Fruit fly (Drosophila melanogaster) whole organism, wandering third instar larva: Measurements from ENCODE around the gene CG32536.

ENCODE experiments used
- Abd-B ChIP-seq: fragments of >200 bp; optimal IDR thresholded peaks from 2 replicates; lab custom pipeline; 2017; ENCODE audit warnings: missing biosample characterization, missing genetic modification characterization
- CG32264 ChIP-seq: fragments of 200-800 bp; sonication (Bioruptor generic); optimal IDR thresholded peaks from 2 replicates; lab custom pipeline; 2016; ENCODE audit warnings: missing biosample characterization, missing genetic modification characterization
- CG9705 ChIP-seq: fragments of 200-800 bp; sonication (Bioruptor generic); optimal IDR thresholded peaks from 2 replicates; lab custom pipeline; 2018; ENCODE audit warnings: missing biosample characterization, mild to moderate bottlenecking, missing genetic modification characterization
- CrebA ChIP-seq: fragments of 200-800 bp; sonication (Bioruptor generic); optimal IDR thresholded peaks from 2 replicates; lab custom pipeline; 2016; ENCODE audit warnings: missing biosample characterization, mild to moderate bottlenecking, missing genetic modification characterization, borderline replicate concordance
- Dfd ChIP-seq: fragments of >200 bp; optimal IDR thresholded peaks from 2 replicates; lab custom pipeline; 2017; ENCODE audit warnings: missing biosample characterization, missing genetic modification characterization
- Dif ChIP-seq: fragments of 200-275, 200-300 bp; sonication (Bioruptor generic); optimal IDR thresholded peaks from 2 replicates; lab custom pipeline; 2018; ENCODE audit warnings: missing biosample characterization, missing genetic modification characterization; ENCODE audit not compliant: partially characterized antibody
- GATAd ChIP-seq: sonication (Bioruptor generic); optimal IDR thresholded peaks from 2 replicates; lab custom pipeline; 2016; ENCODE audit warnings: missing biosample characterization, missing genetic modification characterization
- HLH106 ChIP-seq: fragments of 200-800 bp; optimal IDR thresholded peaks from 3 replicates; lab custom pipeline; 2019; ENCODE audit warnings: missing biosample characterization, mild to moderate bottlenecking, missing genetic modification characterization, moderate library complexity
- Hnf4 ChIP-seq: fragments of 200-800 bp; sonication (Bioruptor generic); optimal IDR thresholded peaks from 2 replicates; lab custom pipeline; 2016; ENCODE audit warnings: missing biosample characterization, mild to moderate bottlenecking, missing genetic modification characterization
- Hr78 ChIP-seq: fragments of >200 bp; optimal IDR thresholded peaks from 2 replicates; lab custom pipeline; 2017; ENCODE audit warnings: missing biosample characterization, missing genetic modification characterization
- Jra ChIP-seq: sonication (Bioruptor generic); optimal IDR thresholded peaks from 2 replicates; lab custom pipeline; 2016; ENCODE audit warnings: missing biosample characterization, missing genetic modification characterization
- Mio ChIP-seq: sonication (Bioruptor generic); optimal IDR thresholded peaks from 2 replicates; lab custom pipeline; 2016; ENCODE audit warnings: missing biosample characterization, missing genetic modification characterization
- Myc ChIP-seq: fragments of >200 bp; optimal IDR thresholded peaks from 2 replicates; lab custom pipeline; 2017
- N ChIP-seq: fragments of >200 bp; optimal IDR thresholded peaks from 2 replicates; lab custom pipeline; 2018; ENCODE audit warnings: missing biosample characterization, missing external identifiers, missing genetic modification characterization
- OdsH ChIP-seq: fragments of 200-800 bp; sonication (Bioruptor generic); optimal IDR thresholded peaks from 2 replicates; lab custom pipeline; 2016; ENCODE audit warnings: missing biosample characterization, mild to moderate bottlenecking, missing genetic modification characterization
- Rel ChIP-seq, 2 experiments: fragments of 200-800 bp; sonication (Bioruptor generic) in 1 of 2; optimal IDR thresholded peaks; 2 replicates in 1 of 2; 3 replicates in 1 of 2; lab custom pipeline; 2016 to 2019; ENCODE audit warnings: mild to moderate bottlenecking in 2 of 2, missing biosample characterization in 2 of 2, missing genetic modification characterization in 2 of 2, moderate library complexity in 1 of 2
- Sp1 ChIP-seq: fragments of 200-800 bp; sonication (Bioruptor generic); optimal IDR thresholded peaks from 3 replicates; lab custom pipeline; 2019; ENCODE audit warnings: missing biosample characterization, mild to moderate bottlenecking, missing genetic modification characterization, moderate library complexity
- Vsx2 ChIP-seq: fragments of 200-300, 225-300 bp; sonication (Bioruptor generic); optimal IDR thresholded peaks from 2 replicates; lab custom pipeline; 2018; ENCODE audit warnings: missing biosample characterization, missing genetic modification characterization; ENCODE audit not compliant: partially characterized antibody
- br ChIP-seq: fragments of 200-800 bp; sonication (Bioruptor generic); optimal IDR thresholded peaks from 2 replicates; lab custom pipeline; 2016; ENCODE audit warnings: missing biosample characterization, missing genetic modification characterization
- brk ChIP-seq: fragments of 200-800 bp; sonication (Bioruptor generic); optimal IDR thresholded peaks from 2 replicates; lab custom pipeline; 2016; ENCODE audit warnings: missing biosample characterization, mild to moderate bottlenecking, missing genetic modification characterization
- dl ChIP-seq, 2 experiments: fragments of 175-275, 200-275 bp in 1 of 2; fragments of 200-275 bp in 1 of 2; sonication (Bioruptor generic); optimal IDR thresholded peaks; lab custom pipeline; 2018; ENCODE audit warnings: mild to moderate bottlenecking in 2 of 2, missing biosample characterization in 2 of 2, missing genetic modification characterization in 2 of 2, moderate library complexity in 2 of 2; ENCODE audit not compliant: partially characterized antibody in 2 of 2, insufficient read depth in 1 of 2
- dmrt93B ChIP-seq: fragments of 200-800 bp; sonication (Bioruptor generic); optimal IDR thresholded peaks from 2 replicates; lab custom pipeline; 2018; ENCODE audit warnings: missing biosample characterization, mild to moderate bottlenecking, missing genetic modification characterization
- ey ChIP-seq: fragments of 200-800 bp; sonication (Bioruptor generic); optimal IDR thresholded peaks from 2 replicates; lab custom pipeline; 2016; ENCODE audit warnings: missing biosample characterization, missing genetic modification characterization
- foxo ChIP-seq, 2 experiments: fragments of 200-800 bp; sonication (Bioruptor generic); optimal IDR thresholded peaks; 2 replicates in 1 of 2; 3 replicates in 1 of 2; lab custom pipeline; 2016 to 2017; ENCODE audit warnings: missing biosample characterization in 2 of 2, missing genetic modification characterization in 2 of 2
- fru ChIP-seq: fragments of 200-800 bp; sonication (Bioruptor generic); optimal IDR thresholded peaks from 3 replicates; lab custom pipeline; 2016; ENCODE audit warnings: missing biosample characterization, mild to moderate bottlenecking, missing genetic modification characterization
- jim ChIP-seq: fragments of 175-275, 200-325 bp; sonication (Bioruptor generic); optimal IDR thresholded peaks from 2 replicates; lab custom pipeline; 2016; ENCODE audit warnings: missing biosample characterization, mild to moderate bottlenecking, missing genetic modification characterization
- pan ChIP-seq: fragments of >200 bp; optimal IDR thresholded peaks from 2 replicates; lab custom pipeline; 2017
- psq ChIP-seq: fragments of 200-800 bp; sonication (Bioruptor generic); optimal IDR thresholded peaks from 3 replicates; lab custom pipeline; 2017; ENCODE audit warnings: missing biosample characterization, mild to moderate bottlenecking, missing genetic modification characterization, moderate library complexity
- rgr ChIP-seq: fragments of 200-800 bp; sonication (Bioruptor generic); optimal IDR thresholded peaks from 3 replicates; lab custom pipeline; 2016; ENCODE audit warnings: missing biosample characterization, mild to moderate bottlenecking, missing genetic modification characterization
- sage ChIP-seq: fragments of 200-800 bp; sonication (Bioruptor generic); optimal IDR thresholded peaks from 2 replicates; lab custom pipeline; 2016; ENCODE audit warnings: missing biosample characterization, mild to moderate bottlenecking, missing genetic modification characterization
- sv ChIP-seq: fragments of 200-800 bp; sonication (Bioruptor generic); optimal IDR thresholded peaks from 3 replicates; lab custom pipeline; 2016; ENCODE audit warnings: missing biosample characterization, missing genetic modification characterization
- tai ChIP-seq: sonication (Bioruptor generic); optimal IDR thresholded peaks from 2 replicates; lab custom pipeline; 2016; ENCODE audit warnings: missing biosample characterization, missing genetic modification characterization
- usp ChIP-seq: fragments of >200 bp; optimal IDR thresholded peaks from 2 replicates; lab custom pipeline; 2017; ENCODE audit warnings: missing biosample characterization, missing genetic modification characterization
- woc ChIP-seq: sonication (Bioruptor generic); optimal IDR thresholded peaks from 2 replicates; lab custom pipeline; 2016; ENCODE audit warnings: missing biosample characterization, mild to moderate bottlenecking, missing genetic modification characterization

The CG32536 gene

dm6 chrX:19278395-19278794 is 1.7 kb upstream of the CG32536 start:
- no peak for TF ChIP-seq ey
- TF ChIP-seq Abd-B: no peak
- no peak for TF ChIP-seq dl (GFP tag; optimal IDR thresholded peaks at IDR 0.05; lab: Kevin White, UChicago; ENCODE audit: insufficient read depth in 1 of 2, partially characterized antibody in 2 of 2)
- TF ChIP-seq dmrt93B (GFP tag; lab: Kevin White, UChicago): no peak
- no peak for TF ChIP-seq brk (GFP tag; lab: Kevin White, UChicago)
- no peak for TF ChIP-seq CG32264
- TF ChIP-seq GATAd (GFP tag; lab: Kevin White, UChicago): no peak
- no peak for TF ChIP-seq foxo (GFP tag; optimal IDR thresholded peaks at IDR 0.05; lab: Kevin White, UChicago)
- TF ChIP-seq Myc (lab: Kevin White, UChicago): no peak
- TF ChIP-seq Dif (GFP tag; lab: Kevin White, UChicago): no peak
- no peak for TF ChIP-seq Sp1 (GFP tag; lab: Kevin White, UChicago)
- TF ChIP-seq HLH106 (tag; lab: Kevin White, UChicago): no peak
- TF ChIP-seq woc: no peak
- TF ChIP-seq OdsH (GFP tag; lab: Kevin White, UChicago): no peak
- TF ChIP-seq sage: no peak
- no peak for TF ChIP-seq sv (GFP tag; lab: Kevin White, UChicago)
- no peak for TF ChIP-seq Jra (GFP tag; lab: Kevin White, UChicago)
- no peak for TF ChIP-seq psq (GFP tag; lab: Kevin White, UChicago)

DNA sequence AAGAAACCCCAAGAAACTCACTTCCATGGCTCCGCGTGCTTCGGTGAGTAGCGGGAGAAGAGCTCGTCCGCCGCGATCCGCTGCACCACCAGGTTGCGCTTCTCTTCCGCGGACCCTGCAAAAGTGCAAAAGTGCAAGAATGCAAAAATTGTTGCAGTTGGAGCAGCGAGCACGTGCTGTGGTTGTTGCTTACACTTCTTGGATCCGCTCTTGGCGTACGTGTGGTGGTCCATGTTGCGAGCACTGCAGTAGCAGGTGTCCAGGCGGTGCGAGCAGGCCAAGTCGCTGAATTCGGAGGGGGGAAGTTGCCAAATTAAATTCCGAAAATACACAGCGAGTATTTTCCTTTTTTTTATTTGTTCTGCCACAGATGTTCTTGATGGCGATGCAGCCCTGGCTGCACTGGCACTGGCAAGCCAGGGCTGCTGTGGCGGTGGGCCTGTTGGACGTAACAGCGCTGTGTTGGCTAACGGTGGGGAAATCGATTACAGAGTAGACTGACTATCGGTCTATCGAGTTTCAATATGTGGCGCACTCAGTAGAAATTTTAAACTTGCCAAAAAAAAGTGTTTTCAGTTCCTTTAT is 8.1 kb downstream of the CG32536 start, which contains the start of gene CG8010:
CG8010 (minus strand) TSS at position 413 of the 585 bp plus-strand sequence.
- TF ChIP-seq jim (GFP tag; lab: Kevin White, UChicago) (peak; percentile 36), Rel (GFP tag; optimal IDR thresholded peaks at IDR 0.05; lab: Kevin White, UChicago) (no peak), Rel (tag; optimal IDR thresholded peaks at IDR 0.05; lab: Kevin White, UChicago) (peak; percentile 53), ey (peak; percentile 20), Jra (GFP tag; lab: Kevin White, UChicago) (no peak), woc (no peak), psq (GFP tag; lab: Kevin White, UChicago) (no peak), pan (no peak), OdsH (GFP tag; lab: Kevin White, UChicago) (peak; percentile 25), Mio (no peak), CrebA (GFP tag; lab: Kevin White, UChicago) (no peak)
- TF ChIP-seq, all 38 proteins: peak for 4

DNA sequence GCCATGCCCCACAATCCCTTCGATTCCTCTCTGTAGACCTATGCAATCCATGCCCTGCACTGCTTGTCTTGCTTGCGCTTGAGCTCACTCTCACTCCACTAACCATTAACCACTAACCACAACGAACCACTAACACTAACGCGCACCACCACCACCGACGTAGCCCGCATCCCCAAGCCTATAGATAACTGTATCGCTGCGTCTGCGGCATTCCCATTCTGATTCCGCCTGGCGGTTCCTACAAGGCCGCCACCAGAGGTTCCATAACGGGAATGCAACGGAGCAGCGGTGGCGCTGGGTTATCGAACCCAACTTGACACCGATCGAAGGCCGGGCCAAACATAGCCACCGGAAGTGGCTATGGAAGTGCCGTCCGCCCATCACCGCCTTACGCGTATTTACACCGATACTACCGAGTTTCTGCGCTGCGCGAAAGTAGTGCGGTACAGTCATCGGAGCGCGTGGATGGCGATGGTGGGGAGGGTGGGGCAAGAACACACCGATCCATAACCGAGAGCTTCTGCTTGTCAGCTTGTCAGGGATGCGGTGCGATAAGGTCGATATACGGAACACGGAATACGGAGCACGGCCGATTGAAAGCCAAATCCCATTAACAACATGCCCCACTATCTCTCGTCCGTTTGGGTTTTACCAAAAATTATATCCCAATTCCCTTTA is 10.8 kb downstream of the CG32536 start:
- TF ChIP-seq psq (GFP tag; lab: Kevin White, UChicago) (no peak), Mio (no peak), dmrt93B (GFP tag; lab: Kevin White, UChicago) (no peak), jim (GFP tag; lab: Kevin White, UChicago) (no peak), dl (GFP tag; optimal IDR thresholded peaks at IDR 0.05; lab: Kevin White, UChicago; ENCODE audit: insufficient read depth in 1 of 2, partially characterized antibody in 2 of 2) (no peak), br (GFP tag; lab: Kevin White, UChicago) (no peak), Hr78 (GFP tag; lab: Kevin White, UChicago) (no peak), N (GFP tag; lab: Kevin White, UChicago) (no peak), usp (no peak), Myc (lab: Kevin White, UChicago) (no peak), rgr (GFP tag; lab: Kevin White, UChicago) (no peak), brk (GFP tag; lab: Kevin White, UChicago) (no peak), Hnf4 (GFP tag; lab: Kevin White, UChicago) (no peak)
- TF ChIP-seq, all 38 proteins: peak for 0

dm6 chrX:19264396-19264795 is 12.3 kb downstream of the CG32536 start:
- no peak for TF ChIP-seq GATAd (GFP tag; lab: Kevin White, UChicago)
- TF ChIP-seq tai: no peak
- no peak for TF ChIP-seq fru (GFP tag; lab: Kevin White, UChicago)
- no peak for TF ChIP-seq HLH106 (tag; lab: Kevin White, UChicago)
- no peak for TF ChIP-seq Sp1 (GFP tag; lab: Kevin White, UChicago)
- no peak for TF ChIP-seq CG9705 (GFP tag; lab: Kevin White, UChicago)
- no peak for TF ChIP-seq N (GFP tag; lab: Kevin White, UChicago)
- TF ChIP-seq dl (GFP tag; optimal IDR thresholded peaks at IDR 0.05; lab: Kevin White, UChicago; ENCODE audit: insufficient read depth in 1 of 2, partially characterized antibody in 2 of 2): no peak
- no peak for TF ChIP-seq Jra (GFP tag; lab: Kevin White, UChicago)
- no peak for TF ChIP-seq woc
- no peak for TF ChIP-seq Dfd
- TF ChIP-seq Vsx2: no peak
- TF ChIP-seq ey: no peak
- no peak for TF ChIP-seq rgr (GFP tag; lab: Kevin White, UChicago)
- TF ChIP-seq CrebA (GFP tag; lab: Kevin White, UChicago): no peak
- no peak for TF ChIP-seq Abd-B
- TF ChIP-seq brk (GFP tag; lab: Kevin White, UChicago): no peak
